Fruit fly (Drosophila melanogaster) whole organism, embryonic: ENCODE measurements around the gene brun.
A peak's percentile ranks its signal among the peaks of the same experiment; 100 is the strongest.

Source experiments
- Awh ChIP-seq: fragments of 200-800 bp; sonication (Bioruptor generic); IDR thresholded peaks from 2 replicates; pipeline ENCODE4, ENCODE4 v1.3.6; 2022; ENCODE audit warnings: missing biosample characterization, missing genetic modification characterization
- B-H2 ChIP-seq: fragments of 200-800 bp; sonication (Bioruptor generic); optimal IDR thresholded peaks from 2 replicates; lab custom pipeline; 2018; ENCODE audit warnings: missing biosample characterization, mild to moderate bottlenecking, missing genetic modification characterization
- CG10267 ChIP-seq: fragments of 200-800 bp; sonication (Bioruptor generic); optimal IDR thresholded peaks from 2 replicates; lab custom pipeline; 2018; ENCODE audit warnings: missing biosample characterization, mild to moderate bottlenecking, missing genetic modification characterization, moderate library complexity
- CG11247 ChIP-seq: fragments of 200-800 bp; sonication (Bioruptor generic); IDR thresholded peaks from 2 replicates; pipeline ENCODE4 v1.3.6; 2022; ENCODE audit warnings: missing biosample characterization, missing genetic modification characterization
- CG11398 ChIP-seq: fragments of 200-800 bp; sonication (Bioruptor generic); optimal IDR thresholded peaks from 2 replicates; lab custom pipeline; 2016; ENCODE audit warnings: missing biosample characterization, missing genetic modification characterization
- CG11560 ChIP-seq: fragments of 200-800 bp; sonication (Bioruptor generic); IDR thresholded peaks from 3 replicates; pipeline ENCODE4 v1.3.6; 2022; ENCODE audit warnings: missing biosample characterization, missing genetic modification characterization
- CG12071 ChIP-seq: fragments of 200-800 bp; sonication (Bioruptor generic); optimal IDR thresholded peaks from 3 replicates; lab custom pipeline; 2018; ENCODE audit warnings: missing biosample characterization, mild to moderate bottlenecking, missing genetic modification characterization
- CG12155 ChIP-seq: fragments of 200-800 bp; sonication (Bioruptor generic); optimal IDR thresholded peaks from 3 replicates; lab custom pipeline; 2016; ENCODE audit warnings: missing biosample characterization, missing genetic modification characterization
- CG12391 ChIP-seq: fragments of 200-800 bp; sonication (Bioruptor generic); optimal IDR thresholded peaks from 3 replicates; lab custom pipeline; 2018; ENCODE audit warnings: missing biosample characterization, mild to moderate bottlenecking, missing genetic modification characterization, moderate library complexity
- CG12942 ChIP-seq: fragments of 200-800 bp; sonication (Bioruptor generic); optimal IDR thresholded peaks from 3 replicates; lab custom pipeline; 2016; ENCODE audit warnings: missing biosample characterization, missing genetic modification characterization
- CG13424 ChIP-seq: fragments of 200-800 bp; sonication (Bioruptor generic); optimal IDR thresholded peaks from 2 replicates; lab custom pipeline; 2019; ENCODE audit warnings: missing biosample characterization, mild to moderate bottlenecking, missing genetic modification characterization, moderate library complexity
- CG13775 ChIP-seq: fragments of 200-800 bp; sonication (Bioruptor generic); optimal IDR thresholded peaks from 3 replicates; lab custom pipeline; 2017; ENCODE audit warnings: missing biosample characterization, mild to moderate bottlenecking, missing genetic modification characterization
- CG14860 ChIP-seq: fragments of 200-800 bp; sonication (Bioruptor generic); IDR thresholded peaks from 3 replicates; pipeline ENCODE4 v1.3.6; 2022; ENCODE audit warnings: missing biosample characterization, missing genetic modification characterization; ENCODE audit not compliant: partially characterized antibody
- CG18476 ChIP-seq: fragments of 200-800 bp; sonication (Bioruptor generic); optimal IDR thresholded peaks from 2 replicates; lab custom pipeline; 2016; ENCODE audit warnings: missing biosample characterization, mild to moderate bottlenecking, missing genetic modification characterization
- CG18619 ChIP-seq: fragments of 200-800 bp; sonication (Bioruptor generic); optimal IDR thresholded peaks from 3 replicates; lab custom pipeline; 2017; ENCODE audit warnings: missing biosample characterization, mild to moderate bottlenecking, missing genetic modification characterization
- CG2120 ChIP-seq: fragments of 200-800 bp; sonication (Bioruptor generic); optimal IDR thresholded peaks from 3 replicates; lab custom pipeline; 2016; ENCODE audit warnings: missing biosample characterization, missing genetic modification characterization
- CG2678 ChIP-seq: fragments of 200-800 bp; sonication (Bioruptor generic); optimal IDR thresholded peaks from 3 replicates; lab custom pipeline; 2019; ENCODE audit warnings: missing biosample characterization, mild to moderate bottlenecking, missing genetic modification characterization, moderate library complexity
- CG2875 ChIP-seq: fragments of 200-800 bp; sonication (Bioruptor generic); optimal IDR thresholded peaks from 2 replicates; lab custom pipeline; 2017; ENCODE audit warnings: missing biosample characterization, mild to moderate bottlenecking, missing genetic modification characterization, missing genetic modification reagents
- CG3163 ChIP-seq: fragments of 200-800 bp; sonication (Bioruptor generic); optimal IDR thresholded peaks from 3 replicates; lab custom pipeline; 2016; ENCODE audit warnings: missing biosample characterization, missing genetic modification characterization
- CG3847 ChIP-seq: fragments of 200-800 bp; sonication (Bioruptor generic); IDR thresholded peaks from 2 replicates; pipeline ENCODE4 v1.3.6; 2022; ENCODE audit warnings: missing biosample characterization, missing genetic modification characterization
- CG4282 ChIP-seq: fragments of 200-800 bp; sonication (Bioruptor generic); optimal IDR thresholded peaks from 2 replicates; lab custom pipeline; 2016; ENCODE audit warnings: missing biosample characterization, missing genetic modification characterization
- CG4424 ChIP-seq: fragments of 200-800 bp; sonication (Bioruptor generic); optimal IDR thresholded peaks from 3 replicates; lab custom pipeline; 2016; ENCODE audit warnings: missing biosample characterization, missing genetic modification characterization
- CG7786 ChIP-seq: fragments of 200-800 bp; sonication (Bioruptor generic); optimal IDR thresholded peaks from 2 replicates; lab custom pipeline; 2016; ENCODE audit warnings: missing biosample characterization, missing genetic modification characterization
- CG8388 ChIP-seq: fragments of 200-800 bp; sonication (Bioruptor generic); optimal IDR thresholded peaks from 2 replicates; lab custom pipeline; 2019; ENCODE audit warnings: missing biosample characterization, mild to moderate bottlenecking, missing genetic modification characterization, moderate library complexity
- CG9932 ChIP-seq: fragments of 200-800 bp; sonication (Bioruptor generic); IDR thresholded peaks from 2 replicates; pipeline ENCODE4 v1.3.6; 2022; ENCODE audit warnings: missing biosample characterization, missing genetic modification characterization
- Dip2 ChIP-seq: fragments of 200-800 bp; sonication (Bioruptor generic); IDR thresholded peaks from 2 replicates; pipeline ENCODE4 v1.3.6; 2022; ENCODE audit warnings: missing biosample characterization, missing genetic modification characterization
- Gug ChIP-seq: fragments of 200-800 bp; sonication (Bioruptor generic); IDR thresholded peaks from 4 replicates; pipeline ENCODE4 v1.3.6; 2022; ENCODE audit warnings: missing biosample characterization, missing genetic modification characterization
- H15 ChIP-seq: fragments of 200-800 bp; sonication (Bioruptor generic); IDR thresholded peaks from 3 replicates; pipeline ENCODE4 v1.3.6; 2022; ENCODE audit warnings: missing biosample characterization, missing genetic modification characterization
- HHEX ChIP-seq: fragments of 200-800 bp; sonication (Bioruptor generic); optimal IDR thresholded peaks from 3 replicates; lab custom pipeline; 2017; ENCODE audit warnings: missing biosample characterization, mild to moderate bottlenecking, missing genetic modification characterization, missing genetic modification reagents
- NC2β ChIP-seq: fragments of 200-800 bp; sonication (Bioruptor generic); optimal IDR thresholded peaks from 2 replicates; lab custom pipeline; 2016; ENCODE audit warnings: missing biosample characterization, missing genetic modification characterization
- Neu2 ChIP-seq: fragments of 200-800 bp; sonication (Bioruptor generic); optimal IDR thresholded peaks from 3 replicates; lab custom pipeline; 2016; ENCODE audit warnings: missing biosample characterization, missing genetic modification characterization, borderline replicate concordance
- Spps ChIP-seq: fragments of 200-800 bp; sonication (Bioruptor generic); optimal IDR thresholded peaks from 2 replicates; lab custom pipeline; 2018; ENCODE audit warnings: missing biosample characterization, mild to moderate bottlenecking, missing genetic modification characterization
- Xrp1 ChIP-seq: fragments of 200-800 bp; sonication (Bioruptor generic); IDR thresholded peaks from 2 replicates; pipeline ENCODE4 v1.3.6; 2022; ENCODE audit warnings: missing biosample characterization, missing genetic modification characterization
- abd-A ChIP-seq: fragments of 200-800 bp; sonication (Bioruptor generic); optimal IDR thresholded peaks from 3 replicates; lab custom pipeline; 2019; ENCODE audit warnings: missing biosample characterization, mild to moderate bottlenecking, missing genetic modification characterization, moderate library complexity
- al ChIP-seq: fragments of 200-800 bp; sonication (Bioruptor generic); IDR thresholded peaks from 2 replicates; pipeline ENCODE4 v1.3.6; 2022; ENCODE audit warnings: missing biosample characterization, missing genetic modification characterization
- ase ChIP-seq: fragments of 200-800 bp; sonication (Bioruptor generic); IDR thresholded peaks from 3 replicates; pipeline ENCODE4 v1.3.6; 2022; ENCODE audit warnings: missing biosample characterization, missing genetic modification characterization
- az2 ChIP-seq: fragments of 200-800 bp; sonication (Bioruptor generic); optimal IDR thresholded peaks from 3 replicates; lab custom pipeline; 2016; ENCODE audit warnings: missing biosample characterization, missing genetic modification characterization
- caup ChIP-seq: fragments of 200-800 bp; sonication (Bioruptor generic); optimal IDR thresholded peaks from 3 replicates; lab custom pipeline; 2017; ENCODE audit warnings: missing biosample characterization, mild to moderate bottlenecking, missing genetic modification characterization, moderate library complexity; ENCODE audit not compliant: severe bottlenecking
- da ChIP-seq: fragments of 200-800 bp; sonication (Bioruptor generic); optimal IDR thresholded peaks from 2 replicates; lab custom pipeline; 2016; ENCODE audit warnings: missing biosample characterization, missing genetic modification characterization
- dati ChIP-seq: fragments of 200-800 bp; sonication (Bioruptor generic); IDR thresholded peaks from 2 replicates; pipeline ENCODE4 v1.3.6; 2022; ENCODE audit warnings: missing biosample characterization, missing genetic modification characterization
- dm ChIP-seq: fragments of 200-800 bp; sonication (Bioruptor generic); optimal IDR thresholded peaks from 3 replicates; lab custom pipeline; 2016; ENCODE audit warnings: missing biosample characterization, missing genetic modification characterization
- kah ChIP-seq: fragments of 200-800 bp; sonication (Bioruptor generic); optimal IDR thresholded peaks from 2 replicates; lab custom pipeline; 2018; ENCODE audit warnings: missing biosample characterization, mild to moderate bottlenecking, missing genetic modification characterization
- nmo ChIP-seq: fragments of 200-800 bp; sonication (Bioruptor generic); optimal IDR thresholded peaks from 2 replicates; lab custom pipeline; 2018; ENCODE audit warnings: missing biosample characterization, mild to moderate bottlenecking, missing genetic modification characterization, moderate library complexity
- p53 ChIP-seq: fragments of 200-800 bp; sonication (Bioruptor generic); optimal IDR thresholded peaks from 2 replicates; lab custom pipeline; 2016; ENCODE audit warnings: missing biosample characterization, missing genetic modification characterization
- pan ChIP-seq, 4 experiments: fragments of >200 bp in 3 of 4; fragments of 200-800 bp in 1 of 4; sonication (Bioruptor generic) in 1 of 4; optimal IDR thresholded peaks in 3 of 4; IDR thresholded peaks in 1 of 4; 2 replicates each; pipeline versions ENCODE4 v1.3.6 to Lab custom; 2017 to 2022; ENCODE audit warnings: missing biosample characterization in 2 of 4, missing genetic modification characterization in 2 of 4, mixed read lengths in 1 of 4
- phol ChIP-seq: fragments of 200-800 bp; sonication (Bioruptor generic); optimal IDR thresholded peaks from 3 replicates; lab custom pipeline; 2018; ENCODE audit warnings: missing biosample characterization, mild to moderate bottlenecking, missing genetic modification characterization, moderate library complexity
- sob ChIP-seq: fragments of 200-800 bp; sonication (Bioruptor generic); IDR thresholded peaks from 2 replicates; pipeline ENCODE4 v1.3.6; 2022; ENCODE audit warnings: missing biosample characterization, missing genetic modification characterization
- trh ChIP-seq: fragments of 200-800 bp; sonication (Bioruptor generic); optimal IDR thresholded peaks from 2 replicates; lab custom pipeline; 2016; ENCODE audit warnings: missing biosample characterization, missing genetic modification characterization
- wdn ChIP-seq: fragments of 200-800 bp; sonication (Bioruptor generic); IDR thresholded peaks from 2 replicates; pipeline ENCODE4 v1.3.6; 2022; ENCODE audit warnings: missing biosample characterization, missing genetic modification characterization
- zf30C ChIP-seq: fragments of 200-800 bp; sonication (Bioruptor generic); optimal IDR thresholded peaks from 3 replicates; lab custom pipeline; 2018; ENCODE audit warnings: missing biosample characterization, mild to moderate bottlenecking, missing genetic modification characterization

brun gene

dm6 chr2L:20649891-20650290, 6.1 kb downstream of the brun start, which contains the start of gene CG2611 (continued):
- TF ChIP-seq az2 (GFP tag; lab: Kevin White, UChicago) (peak; percentile 59), Dip2 (GFP tag; lab: Robert Waterston, UW) (no peak), kah (GFP tag; lab: Kevin White, UChicago) (no peak), CG12155 (peak; percentile 46), ase (GFP tag; lab: Robert Waterston, UW) (peak; percentile 38; the same call in 1 of the 3 replicates), CG3847 (GFP tag; lab: Robert Waterston, UW) (peak; percentile 67), CG12942 (GFP tag; lab: Kevin White, UChicago) (peak; percentile 50), CG2678 (tag; lab: Kevin White, UChicago) (no peak), CG10267 (peak; percentile 21), zf30C (GFP tag; lab: Kevin White, UChicago) (no peak), CG3163 (no peak), caup (GFP tag; lab: Kevin White, UChicago) (peak; percentile 12), CG11398 (GFP tag; lab: Kevin White, UChicago) (no peak), H15 (GFP tag; lab: Robert Waterston, UW) (peak; percentile 8; the same call in 1 of the 3 replicates), CG14860 (no peak), trh (GFP tag; lab: Kevin White, UChicago) (no peak), CG13775 (GFP tag; lab: Kevin White, UChicago) (peak; percentile 37), dati (0 out of 2 replicates have a peak, but pooled peaks have one; percentile 42), phol (peak; percentile 51), CG2120 (peak; percentile 68), CG18619 (GFP tag; lab: Kevin White, UChicago) (peak; percentile 12), NC2β (GFP tag; lab: Kevin White, UChicago) (peak; percentile 39), CG11560 (tag; lab: Robert Waterston, UW) (no peak), Xrp1 (peak; percentile 56), sob (GFP tag; lab: Robert Waterston, UW) (peak; percentile 44; the same call in 1 of the 2 replicates), CG12391 (tag; lab: Kevin White, UChicago) (peak; percentile 63), nmo (GFP tag; lab: Kevin White, UChicago) (peak; percentile 55), abd-A (no peak), Neu2 (GFP tag; lab: Kevin White, UChicago) (peak; percentile 3), wdn (GFP tag; lab: Robert Waterston, UW) (no peak), Gug (GFP tag; lab: Robert Waterston, UW) (peak; percentile 45; the same call in 1 of the 4 replicates), CG4424 (GFP tag; lab: Kevin White, UChicago) (peak; percentile 48), HHEX (GFP tag; lab: Kevin White, UChicago) (no peak), Awh (GFP tag; lab: Robert Waterston, UW) (peak; percentile 35; the same call in 1 of the 2 replicates), pan (optimal IDR thresholded peaks at IDR 0.05; lab: Kevin White, UChicago) (no peak), pan (GFP tag; optimal IDR thresholded peaks at IDR 0.05 in 1 of 2, IDR thresholded peaks at IDR 0.05 in 1 of 2) (peak in 1 of 2 experiments; percentile 59), CG4282 (no peak), da (GFP tag; lab: Kevin White, UChicago) (peak; percentile 7), al (GFP tag; lab: Robert Waterston, UW) (peak; percentile 49; the same call in 1 of the 2 replicates), Spps (tag; lab: Kevin White, UChicago) (no peak), B-H2 (GFP tag; lab: Kevin White, UChicago) (peak; percentile 25), CG2875 (peak; percentile 5), CG7786 (GFP tag; lab: Kevin White, UChicago) (peak; percentile 56), p53 (no peak), dm (peak; percentile 37), CG11247 (GFP tag; lab: Robert Waterston, UW) (peak; percentile 39; the same call in 1 of the 2 replicates), CG18476 (GFP tag; lab: Kevin White, UChicago) (peak; percentile 44), CG13424 (tag; lab: Kevin White, UChicago) (peak; percentile 44), CG12071 (GFP tag; lab: Kevin White, UChicago) (no peak), CG9932 (GFP tag; lab: Robert Waterston, UW) (peak; percentile 73), CG8388 (GFP tag; lab: Kevin White, UChicago) (peak; percentile 20)
